Worm (Caenorhabditis elegans) whole organism, mixed stage, embryonic: ENCODE results near the gene H41C03.1.

Source experiments
- M03D4.4 ChIP-seq: sonication (generic microtip); optimal IDR thresholded peaks from 2 replicates; lab custom pipeline; 2017; ENCODE audit warnings: mild to moderate bottlenecking, missing genetic modification characterization, missing compliant biosample characterization
- elt-1 ChIP-seq: sonication (generic microtip); optimal IDR thresholded peaks from 2 replicates; lab custom pipeline; 2017; ENCODE audit warnings: missing genetic modification characterization, mild to moderate bottlenecking, missing compliant biosample characterization, antibody characterized with exemption, moderate library complexity, borderline replicate concordance; ENCODE audit not compliant: insufficient read depth
- mep-1 ChIP-seq: fragments of 150-350 bp; optimal IDR thresholded peaks from 2 replicates; lab custom pipeline; 2017; ENCODE audit warnings: missing biosample characterization, missing genetic modification reagents, missing genetic modification characterization, inconsistent platforms
- nhr-12 ChIP-seq: fragments of 150-350 bp; optimal IDR thresholded peaks from 2 replicates; lab custom pipeline; 2014; ENCODE audit warnings: missing biosample characterization, missing genetic modification characterization
- snpc-4 ChIP-seq: fragments of 150-350 bp; optimal IDR thresholded peaks from 2 replicates; lab custom pipeline; 2014; ENCODE audit warnings: missing biosample characterization, missing genetic modification characterization
- unc-120 ChIP-seq: sonication (generic microtip); optimal IDR thresholded peaks from 2 replicates; lab custom pipeline; 2017; ENCODE audit warnings: missing genetic modification characterization, missing compliant biosample characterization; ENCODE audit not compliant: poor library complexity, severe bottlenecking

DNA sequence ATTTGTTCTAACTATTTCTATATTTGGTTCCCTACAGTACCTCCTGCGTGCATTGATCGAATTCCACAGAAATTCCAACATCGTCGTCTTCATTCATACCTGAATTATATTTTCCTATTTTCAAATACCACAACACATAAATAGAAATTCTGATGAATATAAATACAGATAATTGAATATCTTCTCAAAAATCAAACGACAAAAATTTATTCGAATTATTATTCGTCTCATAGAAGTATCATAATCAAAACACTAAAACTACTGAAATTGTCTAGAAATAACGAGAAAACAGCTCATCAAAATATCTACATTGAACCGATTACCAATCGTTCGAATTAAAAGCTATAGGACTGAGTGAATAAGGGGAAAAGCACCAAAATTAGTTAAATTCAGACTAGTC lies 21.1 kb upstream of the H41C03.1 start, which contains the start of gene gtap-1:
- TF ChIP-seq snpc-4 (tag; lab: Kevin White, UChicago) (no peak), unc-120 (tag; lab: Kevin White, UChicago) (no peak), nhr-12 (tag; lab: Kevin White, UChicago) (no peak), elt-1 (tag; lab: Kevin White, UChicago) (no peak), M03D4.4 (tag; lab: Kevin White, UChicago) (no peak), mep-1 (no peak)
